Worm (Caenorhabditis elegans) whole organism, L4/young adult: Measurements from ENCODE around the gene K10H10.5.

Experiments used
- dao-5 ChIP-seq: sonication (generic microtip); optimal IDR thresholded peaks from 2 replicates; lab custom pipeline; 2016; ENCODE audit warnings: missing genotype, missing genetic modification characterization, moderate library complexity, missing compliant biosample characterization
- him-1 ChIP-seq: sonication (generic microtip); optimal IDR thresholded peaks from 2 replicates; lab custom pipeline; 2016; ENCODE audit warnings: missing genotype, missing genetic modification reagents, missing genetic modification characterization, missing compliant biosample characterization

ce11 chrII:14548691-14549090, 47.1 kb downstream of the K10H10.5 start, which contains the start of gene gcy-29:
- TF ChIP-seq dao-5 (tag; lab: Kevin White, UChicago): no peak
- TF ChIP-seq him-1 (tag; lab: Kevin White, UChicago): no peak
